Worm (Caenorhabditis elegans) whole organism, L4 larva: Measurements from ENCODE around the gene W03C9.1.

Source experiments
- F10B5.3 ChIP-seq: sonication (generic microtip); optimal IDR thresholded peaks from 2 replicates; lab custom pipeline; 2016; ENCODE audit warnings: mild to moderate bottlenecking, missing genetic modification characterization, missing compliant biosample characterization
- F37D6.2 ChIP-seq: sonication (generic microtip); optimal IDR thresholded peaks from 2 replicates; lab custom pipeline; 2016; ENCODE audit warnings: mild to moderate bottlenecking, missing genetic modification characterization, missing compliant biosample characterization
- F44E2.7 ChIP-seq: fragments of 200-800 bp; sonication (Bioruptor generic); IDR thresholded peaks from 2 replicates; pipeline ENCODE4 v2.1.2; 2022; ENCODE audit warnings: missing genetic modification characterization, missing compliant biosample characterization
- F49E8.2 ChIP-seq: sonication (generic microtip); optimal IDR thresholded peaks from 2 replicates; lab custom pipeline; 2016; ENCODE audit warnings: missing compliant biosample characterization, mild to moderate bottlenecking, missing genetic modification characterization, borderline replicate concordance
- Y105C5A.15 ChIP-seq: fragments of 200-800 bp; sonication (Bioruptor generic); IDR thresholded peaks from 2 replicates; pipeline ENCODE4 v1.3.6; 2022; ENCODE audit warnings: missing genetic modification characterization, missing compliant biosample characterization
- Y5F2A.4 ChIP-seq: fragments of 200-800 bp; sonication (Bioruptor generic); optimal IDR thresholded peaks from 2 replicates; lab custom pipeline; 2018; ENCODE audit warnings: mild to moderate bottlenecking, missing genetic modification characterization, missing compliant biosample characterization
- ZK337.2 ChIP-seq: fragments of 200-800 bp; sonication (Bioruptor generic); IDR thresholded peaks from 2 replicates; pipeline ENCODE4 v1.3.6; 2022; ENCODE audit warnings: missing genetic modification reagents, missing genetic modification characterization, missing compliant biosample characterization
- ZK546.5 ChIP-seq, 2 experiments: sonication (generic microtip); optimal IDR thresholded peaks; 2 replicates each; lab custom pipeline; 2017; ENCODE audit warnings: missing biosample characterization in 2 of 2, missing genetic modification characterization in 2 of 2
- aha-1 ChIP-seq: fragments of 150-350 bp; peaks from one replicate; lab custom pipeline; 2014; ENCODE audit warnings: missing biosample characterization, missing genetic modification characterization
- ama-1 ChIP-seq: fragments of 150-350 bp; optimal IDR thresholded peaks from 2 replicates; lab custom pipeline; 2014; ENCODE audit warnings: inconsistent platforms, mixed read lengths
- arid-1 ChIP-seq: fragments of 200-800 bp; sonication (Bioruptor generic); conservative IDR thresholded peaks from 2 replicates; pipeline ENCODE4 v1.3.6; 2022; ENCODE audit warnings: missing genetic modification reagents, missing genetic modification characterization, missing compliant biosample characterization
- ceh-20 ChIP-seq: fragments of 200-800 bp; sonication (Bioruptor generic); IDR thresholded peaks from 2 replicates; pipeline ENCODE4 v1.3.6; 2022; ENCODE audit warnings: missing genetic modification reagents, missing genetic modification characterization, missing compliant biosample characterization
- ceh-28 ChIP-seq: fragments of 150-350 bp; optimal IDR thresholded peaks from 2 replicates; lab custom pipeline; 2014; ENCODE audit warnings: missing biosample characterization, missing genetic modification reagents, missing genetic modification characterization
- ceh-32 ChIP-seq: sonication (generic microtip); optimal IDR thresholded peaks from 2 replicates; lab custom pipeline; 2016; ENCODE audit warnings: mild to moderate bottlenecking, missing genetic modification characterization, missing compliant biosample characterization; ENCODE audit not compliant: poor library complexity
- ceh-82 ChIP-seq: sonication (generic microtip); optimal IDR thresholded peaks from 2 replicates; lab custom pipeline; 2017; ENCODE audit warnings: missing biosample characterization, missing genetic modification characterization
- dmd-6 ChIP-seq: fragments of 200-800 bp; sonication (Bioruptor generic); IDR thresholded peaks from 2 replicates; pipeline ENCODE4 v1.3.6; 2022; ENCODE audit warnings: missing genetic modification reagents, missing genetic modification characterization, missing compliant biosample characterization
- duxl-1 ChIP-seq: sonication (generic microtip); optimal IDR thresholded peaks from 2 replicates; lab custom pipeline; 2016; ENCODE audit warnings: mild to moderate bottlenecking, missing genetic modification characterization, moderate library complexity, missing compliant biosample characterization; ENCODE audit not compliant: poor library complexity
- dve-1 ChIP-seq: sonication (generic microtip); optimal IDR thresholded peaks from 2 replicates; lab custom pipeline; 2017; ENCODE audit warnings: antibody characterized with exemption, mild to moderate bottlenecking, missing genetic modification characterization, missing compliant biosample characterization; ENCODE audit not compliant: insufficient read depth
- egl-27 ChIP-seq: sonication (generic microtip); optimal IDR thresholded peaks from 3 replicates; lab custom pipeline; 2017; ENCODE audit warnings: missing biosample characterization, missing genetic modification reagents, missing genetic modification characterization
- fkh-10 ChIP-seq: fragments of 150-350 bp; optimal IDR thresholded peaks from 2 replicates; lab custom pipeline; 2014; ENCODE audit warnings: missing biosample characterization, missing genetic modification reagents, missing genetic modification characterization
- gei-8 ChIP-seq: fragments of 200-800 bp; sonication (Bioruptor generic); optimal IDR thresholded peaks from 2 replicates; lab custom pipeline; 2018; ENCODE audit warnings: mild to moderate bottlenecking, missing genetic modification characterization, missing compliant biosample characterization
- hif-1 ChIP-seq, 2 experiments: sonication (generic microtip); optimal IDR thresholded peaks; 2 replicates each; lab custom pipeline; 2016 to 2017; ENCODE audit warnings: missing compliant biosample characterization in 2 of 2, missing genetic modification characterization in 2 of 2, missing genetic modification reagents in 2 of 2, missing genotype in 2 of 2, mild to moderate bottlenecking in 1 of 2
- hlh-11 ChIP-seq: fragments of 200-800 bp; sonication (Bioruptor generic); optimal IDR thresholded peaks from 2 replicates; lab custom pipeline; 2018; ENCODE audit warnings: mild to moderate bottlenecking, missing genetic modification characterization, missing compliant biosample characterization
- hlh-30 ChIP-seq: sonication (generic microtip); optimal IDR thresholded peaks from 2 replicates; lab custom pipeline; 2017; ENCODE audit warnings: antibody characterized with exemption, mild to moderate bottlenecking, missing genetic modification characterization, missing compliant biosample characterization; ENCODE audit not compliant: insufficient read depth
- hmg-1.1 ChIP-seq: fragments of 200-800 bp; sonication (Bioruptor generic); IDR thresholded peaks from 2 replicates; pipeline ENCODE4 v1.3.6; 2022; ENCODE audit warnings: missing genetic modification reagents, missing genetic modification characterization, missing compliant biosample characterization
- jun-1 ChIP-seq: fragments of 150-350 bp; optimal IDR thresholded peaks from 2 replicates; lab custom pipeline; 2014; ENCODE audit warnings: missing biosample characterization, missing genetic modification reagents, missing genetic modification characterization
- lim-7 ChIP-seq: fragments of 200-800 bp; sonication (Bioruptor generic); IDR thresholded peaks from 2 replicates; pipeline ENCODE4 v1.3.6; 2022; ENCODE audit warnings: missing genetic modification characterization, missing compliant biosample characterization
- lin-15B ChIP-seq: fragments of 150-350 bp; sonication (generic microtip); optimal IDR thresholded peaks from 3 replicates; lab custom pipeline; 2014; ENCODE audit warnings: missing biosample characterization, missing genetic modification characterization
- lin-38 ChIP-seq: fragments of 200-800 bp; sonication (Bioruptor generic); IDR thresholded peaks from 2 replicates; pipeline ENCODE4 v1.3.6; 2022; ENCODE audit warnings: missing genetic modification reagents, missing genetic modification characterization, missing compliant biosample characterization
- lin-39 ChIP-seq: fragments of 150-350 bp; optimal IDR thresholded peaks from 2 replicates; lab custom pipeline; 2014; ENCODE audit warnings: missing biosample characterization, missing genetic modification reagents, missing genetic modification characterization
- lir-3 ChIP-seq: sonication (generic microtip); optimal IDR thresholded peaks from 2 replicates; lab custom pipeline; 2016; ENCODE audit warnings: mild to moderate bottlenecking, missing genetic modification characterization, missing compliant biosample characterization
- lsy-2 ChIP-seq, 2 experiments: fragments of 150-350 bp in 1 of 2; sonication (generic microtip) in 1 of 2; optimal IDR thresholded peaks; 2 replicates each; lab custom pipeline; 2014 to 2017; ENCODE audit warnings: missing biosample characterization in 2 of 2, missing genetic modification characterization in 2 of 2
- mep-1 ChIP-seq: fragments of 150-350 bp; sonication (generic microtip); optimal IDR thresholded peaks from 3 replicates; lab custom pipeline; 2014; ENCODE audit warnings: missing biosample characterization, missing genetic modification characterization
- mes-2 ChIP-seq: sonication (generic microtip); optimal IDR thresholded peaks from 2 replicates; lab custom pipeline; 2016; ENCODE audit warnings: missing genotype, mild to moderate bottlenecking, missing genetic modification characterization, missing compliant biosample characterization; ENCODE audit not compliant: poor library complexity, severe bottlenecking
- mxl-2 ChIP-seq: fragments of 200-800 bp; sonication (Bioruptor generic); conservative IDR thresholded peaks from 2 replicates; pipeline ENCODE4 v1.3.6; 2022; ENCODE audit warnings: missing genetic modification reagents, missing genetic modification characterization, missing compliant biosample characterization
- mxl-3 ChIP-seq: fragments of 200-800 bp; sonication (Bioruptor generic); optimal IDR thresholded peaks from 2 replicates; lab custom pipeline; 2018; ENCODE audit warnings: mild to moderate bottlenecking, missing genetic modification characterization, missing compliant biosample characterization
- nhr-102 ChIP-seq: sonication (generic microtip); optimal IDR thresholded peaks from 2 replicates; lab custom pipeline; 2016; ENCODE audit warnings: mild to moderate bottlenecking, missing genetic modification characterization, moderate library complexity, missing compliant biosample characterization
- nhr-25 ChIP-seq: sonication (generic microtip); optimal IDR thresholded peaks from 2 replicates; lab custom pipeline; 2017; ENCODE audit warnings: missing genetic modification characterization, mild to moderate bottlenecking, missing compliant biosample characterization, antibody characterized with exemption, moderate library complexity, borderline replicate concordance; ENCODE audit not compliant: insufficient read depth
- nhr-28 ChIP-seq: fragments of 150-350 bp; optimal IDR thresholded peaks from 2 replicates; lab custom pipeline; 2014; ENCODE audit warnings: missing biosample characterization, missing genetic modification characterization
- nhr-6 ChIP-seq: fragments of 150-350 bp; optimal IDR thresholded peaks from 2 replicates; lab custom pipeline; 2014; ENCODE audit warnings: missing biosample characterization, missing genetic modification characterization
- nhr-76 ChIP-seq: fragments of 150-350 bp; optimal IDR thresholded peaks from 2 replicates; lab custom pipeline; 2014; ENCODE audit warnings: missing biosample characterization, missing genetic modification characterization
- pqm-1 ChIP-seq: sonication (generic microtip); optimal IDR thresholded peaks from 2 replicates; lab custom pipeline; 2017; ENCODE audit warnings: missing biosample characterization, missing genetic modification characterization
- saeg-2 ChIP-seq: fragments of 200-800 bp; sonication (Bioruptor generic); IDR thresholded peaks from 2 replicates; pipeline ENCODE4 v1.3.6; 2022; ENCODE audit warnings: missing genetic modification reagents, missing genetic modification characterization, missing compliant biosample characterization
- set-16 ChIP-seq: fragments of 200-800 bp; sonication (Bioruptor generic); IDR thresholded peaks from 2 replicates; pipeline ENCODE4 v1.3.6; 2022; ENCODE audit warnings: missing genetic modification reagents, missing genetic modification characterization, missing compliant biosample characterization
- snpc-1.2 ChIP-seq: fragments of 200-800 bp; sonication (Bioruptor generic); IDR thresholded peaks from 2 replicates; pipeline ENCODE4 v1.3.6; 2022; ENCODE audit warnings: missing genetic modification reagents, missing genetic modification characterization, missing compliant biosample characterization
- spr-3 ChIP-seq: fragments of 200-800 bp; sonication (Bioruptor generic); optimal IDR thresholded peaks from 2 replicates; lab custom pipeline; 2018; ENCODE audit warnings: mild to moderate bottlenecking, missing genetic modification characterization, missing compliant biosample characterization
- tag-97 ChIP-seq: fragments of 200-800 bp; sonication (Bioruptor generic); IDR thresholded peaks from 2 replicates; pipeline ENCODE4 v1.3.6; 2022; ENCODE audit warnings: missing genetic modification characterization, missing compliant biosample characterization
- zag-1 ChIP-seq: fragments of 150-350 bp; optimal IDR thresholded peaks from 2 replicates; lab custom pipeline; 2014; ENCODE audit warnings: missing biosample characterization, missing genetic modification characterization
- zip-11 ChIP-seq: fragments of 200-800 bp; sonication (Bioruptor generic); IDR thresholded peaks from 2 replicates; pipeline ENCODE4 v1.3.6; 2022; ENCODE audit warnings: missing genetic modification characterization, missing compliant biosample characterization
- ztf-11 ChIP-seq: fragments of 150-350 bp; optimal IDR thresholded peaks from 2 replicates; lab custom pipeline; 2014; ENCODE audit warnings: missing biosample characterization, missing genetic modification characterization

W03C9.1 gene

ce11 chrII:11960596-11961217, 1.2 kb downstream of the W03C9.1 start (continued):
- TF ChIP-seq mes-2 (tag; lab: Kevin White, UChicago) (peak; percentile 92), lir-3 (tag; lab: Kevin White, UChicago) (peak; percentile 93), tag-97 (GFP tag; lab: Robert Waterston, UW) (no peak; the same call in 1 of the 2 replicates), F10B5.3 (tag; lab: Kevin White, UChicago) (peak; percentile 86), egl-27 (tag; lab: Kevin White, UChicago) (no peak), mep-1 (peak; percentile 88), lin-15B (tag; lab: Kevin White, UChicago) (no peak), lim-7 (GFP tag; lab: Robert Waterston, UW) (peak; percentile 100), lin-39 (tag; lab: Kevin White, UChicago) (no peak), lsy-2 (tag; optimal IDR thresholded peaks at IDR 0.05; lab: Kevin White, UChicago) (peak; percentile 11 to 56), hlh-30 (peak; percentile 71), ceh-32 (peak; percentile 64), arid-1 (peak; percentile 99), F44E2.7 (GFP tag; lab: Robert Waterston, UW) (peak; percentile 99), hif-1 (tag; optimal IDR thresholded peaks at IDR 0.05; lab: Kevin White, UChicago) (peak; percentile 53 to 84), ama-1 (lab: Kevin White, UChicago) (no peak), duxl-1 (peak; percentile 88), dmd-6 (GFP tag; lab: Robert Waterston, UW) (peak; percentile 86), set-16 (GFP tag; lab: Robert Waterston, UW) (peak; percentile 100), ZK337.2 (peak; percentile 89), dve-1 (tag; lab: Kevin White, UChicago) (peak; percentile 80), zip-11 (peak; percentile 93), lin-38 (GFP tag; lab: Robert Waterston, UW) (peak; percentile 94), saeg-2 (peak; percentile 94), spr-3 (GFP tag; lab: Kevin White, UChicago) (peak; percentile 94), mxl-2 (peak; percentile 91), nhr-76 (tag; lab: Kevin White, UChicago) (no peak), ceh-28 (tag; lab: Kevin White, UChicago) (no peak), ztf-11 (no peak), hlh-11 (peak; percentile 85), ceh-20 (GFP tag; lab: Robert Waterston, UW) (peak; percentile 89), gei-8 (GFP tag; lab: Kevin White, UChicago) (peak; percentile 98), snpc-1.2 (GFP tag; lab: Robert Waterston, UW) (peak; percentile 94), mxl-3 (GFP tag; lab: Kevin White, UChicago) (peak; percentile 84), hmg-1.1 (GFP tag; lab: Robert Waterston, UW) (peak; percentile 95), pqm-1 (tag; lab: Kevin White, UChicago) (no peak), F49E8.2 (tag; lab: Kevin White, UChicago) (peak; percentile 93), nhr-102 (peak; percentile 88), nhr-6 (tag; lab: Kevin White, UChicago) (peak; percentile 40), Y105C5A.15 (GFP tag; lab: Robert Waterston, UW) (peak; percentile 99), ceh-82 (tag; lab: Kevin White, UChicago) (no peak), ZK546.5 (tag; optimal IDR thresholded peaks at IDR 0.05; lab: Kevin White, UChicago) (no peak), F37D6.2 (tag; lab: Kevin White, UChicago) (peak; percentile 83), nhr-25 (no peak), fkh-10 (no peak), zag-1 (tag; lab: Kevin White, UChicago) (no peak), nhr-28 (tag; lab: Kevin White, UChicago) (peak; percentile 6), aha-1 (peak; percentile 87), Y5F2A.4 (GFP tag; lab: Kevin White, UChicago) (peak; percentile 98), jun-1 (tag; lab: Kevin White, UChicago) (peak; percentile 64)
